Fruit fly (Drosophila melanogaster) whole organism, embryonic: ENCODE measurements around the gene CG13386.
A peak's percentile ranks its signal among the peaks of the same experiment; 100 is the strongest.

ENCODE experiments used
- B-H2 ChIP-seq: fragments of 200-800 bp; sonication (Bioruptor generic); optimal IDR thresholded peaks from 2 replicates; lab custom pipeline; 2018; ENCODE audit warnings: missing biosample characterization, mild to moderate bottlenecking, missing genetic modification characterization
- BEAF-32 ChIP-seq: fragments of 200-800 bp; sonication (Bioruptor generic); optimal IDR thresholded peaks from 3 replicates; lab custom pipeline; 2017; ENCODE audit warnings: missing biosample characterization, missing genetic modification characterization, mild to moderate bottlenecking, moderate library complexity, missing genetic modification reagents
- C15 ChIP-seq: fragments of 200-800 bp; sonication (Bioruptor generic); IDR thresholded peaks from 3 replicates; pipeline ENCODE4 v1.3.6; 2022; ENCODE audit warnings: missing biosample characterization, missing genetic modification characterization
- CG10543 ChIP-seq: fragments of 200-800 bp; sonication (Bioruptor generic); optimal IDR thresholded peaks from 3 replicates; lab custom pipeline; 2017; ENCODE audit warnings: missing biosample characterization, mild to moderate bottlenecking, missing genetic modification characterization, moderate library complexity
- CG11504 ChIP-seq: fragments of 200-800 bp; sonication (Bioruptor generic); optimal IDR thresholded peaks from 3 replicates; lab custom pipeline; 2019; ENCODE audit warnings: missing biosample characterization, mild to moderate bottlenecking, missing genetic modification characterization, moderate library complexity
- CG12071 ChIP-seq: fragments of 200-800 bp; sonication (Bioruptor generic); optimal IDR thresholded peaks from 3 replicates; lab custom pipeline; 2018; ENCODE audit warnings: missing biosample characterization, mild to moderate bottlenecking, missing genetic modification characterization
- CG12219 ChIP-seq: fragments of 200-800 bp; sonication (Bioruptor generic); optimal IDR thresholded peaks from 3 replicates; lab custom pipeline; 2018; ENCODE audit warnings: missing biosample characterization, mild to moderate bottlenecking, missing genetic modification characterization
- CG13894 ChIP-seq: fragments of 200-800 bp; sonication (Bioruptor generic); optimal IDR thresholded peaks from 3 replicates; lab custom pipeline; 2018; ENCODE audit warnings: missing biosample characterization, mild to moderate bottlenecking, missing genetic modification characterization, moderate library complexity
- CG16813 ChIP-seq: fragments of 200-800 bp; sonication (Bioruptor generic); IDR thresholded peaks from 3 replicates; pipeline ENCODE4 v1.3.6; 2022; ENCODE audit warnings: missing biosample characterization, missing genetic modification characterization; ENCODE audit not compliant: partially characterized antibody
- CG18599 ChIP-seq: fragments of 200-800 bp; sonication (Bioruptor generic); optimal IDR thresholded peaks from 3 replicates; lab custom pipeline; 2017; ENCODE audit warnings: missing biosample characterization, missing genetic modification characterization, mild to moderate bottlenecking, moderate library complexity, missing genetic modification reagents
- CG3281 ChIP-seq: fragments of 200-800 bp; sonication (Bioruptor generic); optimal IDR thresholded peaks from 3 replicates; lab custom pipeline; 2017; ENCODE audit warnings: missing biosample characterization, mild to moderate bottlenecking, missing genetic modification characterization
- CG33213 ChIP-seq: fragments of 200-800 bp; sonication (Bioruptor generic); optimal IDR thresholded peaks from 3 replicates; lab custom pipeline; 2016; ENCODE audit warnings: missing biosample characterization, missing genetic modification characterization
- CG8089 ChIP-seq: fragments of 200-800 bp; sonication (Bioruptor generic); optimal IDR thresholded peaks from 3 replicates; lab custom pipeline; 2016; ENCODE audit warnings: missing biosample characterization, missing genetic modification characterization
- CG9437 ChIP-seq: fragments of 200-800 bp; sonication (Bioruptor generic); optimal IDR thresholded peaks from 2 replicates; lab custom pipeline; 2018; ENCODE audit warnings: missing biosample characterization, mild to moderate bottlenecking, missing genetic modification characterization
- CG9609 ChIP-seq: fragments of 200-800 bp; sonication (Bioruptor generic); optimal IDR thresholded peaks from 3 replicates; lab custom pipeline; 2016; ENCODE audit warnings: missing biosample characterization, missing genetic modification characterization
- CG9932 ChIP-seq: fragments of 200-800 bp; sonication (Bioruptor generic); IDR thresholded peaks from 2 replicates; pipeline ENCODE4 v1.3.6; 2022; ENCODE audit warnings: missing biosample characterization, missing genetic modification characterization
- CTCF ChIP-seq: fragments of 200-800 bp; sonication (Bioruptor generic); optimal IDR thresholded peaks from 2 replicates; lab custom pipeline; 2017; ENCODE audit warnings: missing biosample characterization, mild to moderate bottlenecking, missing genetic modification characterization, moderate library complexity
- Camta ChIP-seq: fragments of 200-800 bp; sonication (Bioruptor generic); optimal IDR thresholded peaks from 2 replicates; lab custom pipeline; 2016; ENCODE audit warnings: missing biosample characterization, missing genetic modification characterization
- Ets65A ChIP-seq: fragments of 200-800 bp; sonication (Bioruptor generic); peaks from one replicate; lab custom pipeline; 2016; ENCODE audit warnings: missing biosample characterization, missing genetic modification characterization
- Fer2 ChIP-seq: fragments of 200-800 bp; sonication (Bioruptor generic); optimal IDR thresholded peaks from 2 replicates; lab custom pipeline; 2018; ENCODE audit warnings: missing biosample characterization, mild to moderate bottlenecking, missing genetic modification characterization, moderate library complexity
- H15 ChIP-seq: fragments of 200-800 bp; sonication (Bioruptor generic); IDR thresholded peaks from 3 replicates; pipeline ENCODE4 v1.3.6; 2022; ENCODE audit warnings: missing biosample characterization, missing genetic modification characterization
- HHEX ChIP-seq: fragments of 200-800 bp; sonication (Bioruptor generic); optimal IDR thresholded peaks from 3 replicates; lab custom pipeline; 2017; ENCODE audit warnings: missing biosample characterization, mild to moderate bottlenecking, missing genetic modification characterization, missing genetic modification reagents
- HLH4C ChIP-seq: fragments of 200-800 bp; sonication (Bioruptor generic); IDR thresholded peaks from 3 replicates; pipeline ENCODE4 v1.3.6; 2022; ENCODE audit warnings: missing biosample characterization, missing genetic modification characterization; ENCODE audit not compliant: partially characterized antibody
- HLHmδ ChIP-seq: fragments of 200-800 bp; sonication (Bioruptor generic); optimal IDR thresholded peaks from 2 replicates; lab custom pipeline; 2018; ENCODE audit warnings: missing biosample characterization, mild to moderate bottlenecking, missing genetic modification characterization, moderate library complexity
- HmgD ChIP-seq: fragments of 200-800 bp; sonication (Bioruptor generic); optimal IDR thresholded peaks from 3 replicates; lab custom pipeline; 2016; ENCODE audit warnings: missing biosample characterization, missing genetic modification characterization
- Optix ChIP-seq: fragments of 200-800 bp; sonication (Bioruptor generic); IDR thresholded peaks from 3 replicates; pipeline ENCODE4 v1.3.6; 2022; ENCODE audit warnings: missing biosample characterization, missing genetic modification characterization
- Rfx ChIP-seq: fragments of 200-800 bp; sonication (Bioruptor generic); IDR thresholded peaks from 2 replicates; pipeline ENCODE4 v1.3.6; 2022; ENCODE audit warnings: missing biosample characterization, missing genetic modification characterization
- Scr ChIP-seq: fragments of 200-800 bp; sonication (Bioruptor generic); IDR thresholded peaks from 2 replicates; pipeline ENCODE4 v1.3.6; 2022; ENCODE audit warnings: missing biosample characterization, missing genetic modification characterization; ENCODE audit not compliant: partially characterized antibody
- Sry-β ChIP-seq: fragments of 200-800 bp; sonication (Bioruptor generic); optimal IDR thresholded peaks from 2 replicates; lab custom pipeline; 2018; ENCODE audit warnings: missing biosample characterization, mild to moderate bottlenecking, missing genetic modification characterization, moderate library complexity
- Sry-δ ChIP-seq: fragments of 200-800 bp; sonication (Bioruptor generic); optimal IDR thresholded peaks from 2 replicates; lab custom pipeline; 2016; ENCODE audit warnings: missing biosample characterization, missing genetic modification characterization
- Tbp ChIP-seq: fragments of >200 bp; optimal IDR thresholded peaks from 2 replicates; lab custom pipeline; 2018; ENCODE audit warnings: missing biosample characterization, missing genetic modification characterization
- aop ChIP-seq: fragments of 200-800 bp; sonication (Bioruptor generic); IDR thresholded peaks from 2 replicates; pipeline ENCODE4 v1.3.6; 2022; ENCODE audit warnings: missing biosample characterization, missing genetic modification characterization
- chm ChIP-seq: fragments of 200-800 bp; sonication (Bioruptor generic); IDR thresholded peaks from 2 replicates; pipeline ENCODE4 v1.3.6; 2022; ENCODE audit warnings: missing biosample characterization, missing genetic modification characterization
- ci ChIP-seq: fragments of 200-800 bp; sonication (Bioruptor generic); IDR thresholded peaks from 3 replicates; pipeline ENCODE4 v1.3.6; 2022; ENCODE audit warnings: missing biosample characterization, missing genetic modification characterization
- croc ChIP-seq: fragments of 200-800 bp; sonication (Bioruptor generic); conservative IDR thresholded peaks from 3 replicates; pipeline ENCODE4 v1.3.6; 2022; ENCODE audit warnings: missing biosample characterization, missing genetic modification characterization
- crp ChIP-seq, 2 experiments: fragments of 200-800 bp; sonication (Bioruptor generic); optimal IDR thresholded peaks; 2 replicates in 1 of 2; 3 replicates in 1 of 2; lab custom pipeline; 2017; ENCODE audit warnings: missing biosample characterization in 2 of 2, missing genetic modification characterization in 2 of 2, mild to moderate bottlenecking in 1 of 2, moderate library complexity in 1 of 2
- dm ChIP-seq: fragments of 200-800 bp; sonication (Bioruptor generic); optimal IDR thresholded peaks from 3 replicates; lab custom pipeline; 2016; ENCODE audit warnings: missing biosample characterization, missing genetic modification characterization
- en ChIP-seq: fragments of 200-800 bp; sonication (Bioruptor generic); optimal IDR thresholded peaks from 2 replicates; lab custom pipeline; 2016; ENCODE audit warnings: missing biosample characterization, missing genetic modification characterization
- fd102C ChIP-seq: fragments of 200-800 bp; sonication (Bioruptor generic); optimal IDR thresholded peaks from 2 replicates; lab custom pipeline; 2018; ENCODE audit warnings: missing biosample characterization, mild to moderate bottlenecking, missing genetic modification characterization, moderate library complexity
- fd64A ChIP-seq: fragments of 200-800 bp; sonication (Bioruptor generic); optimal IDR thresholded peaks from 3 replicates; lab custom pipeline; 2018; ENCODE audit warnings: missing biosample characterization, mild to moderate bottlenecking, missing genetic modification characterization
- kni ChIP-seq: fragments of 200-800 bp; sonication (Bioruptor generic); optimal IDR thresholded peaks from 3 replicates; lab custom pipeline; 2017; ENCODE audit warnings: mild to moderate bottlenecking, missing biosample characterization, missing genetic modification reagents, missing genetic modification characterization
- maf-S ChIP-seq: fragments of 200-800 bp; sonication (Bioruptor generic); optimal IDR thresholded peaks from 2 replicates; lab custom pipeline; 2016; ENCODE audit warnings: missing biosample characterization, missing genetic modification characterization
- pros ChIP-seq: fragments of 200-800 bp; sonication (Bioruptor generic); optimal IDR thresholded peaks from 3 replicates; lab custom pipeline; 2019; ENCODE audit warnings: missing biosample characterization, mild to moderate bottlenecking, missing genetic modification characterization, moderate library complexity
- sens-2 ChIP-seq: fragments of 200-800 bp; sonication (Bioruptor generic); IDR thresholded peaks from 2 replicates; pipeline ENCODE4 v1.3.6; 2022; ENCODE audit warnings: missing biosample characterization, missing genetic modification characterization
- tap ChIP-seq: fragments of 200-800 bp; optimal IDR thresholded peaks from 3 replicates; lab custom pipeline; 2019; ENCODE audit warnings: missing biosample characterization, mild to moderate bottlenecking, missing genetic modification characterization, moderate library complexity
- wek ChIP-seq: fragments of 200-800 bp; sonication (Bioruptor generic); optimal IDR thresholded peaks from 3 replicates; lab custom pipeline; 2018; ENCODE audit warnings: missing biosample characterization, mild to moderate bottlenecking, missing genetic modification characterization, moderate library complexity
- z ChIP-seq: fragments of 200-800 bp; sonication (Bioruptor generic); IDR thresholded peaks from 3 replicates; pipeline ENCODE4 v1.3.6; 2022; ENCODE audit warnings: missing biosample characterization, missing genetic modification characterization
- zen ChIP-seq: fragments of 200-800 bp; sonication (Bioruptor generic); optimal IDR thresholded peaks from 3 replicates; lab custom pipeline; 2018; ENCODE audit warnings: missing biosample characterization, mild to moderate bottlenecking, missing genetic modification characterization, moderate library complexity

The CG13386 gene

dm6 chr2L:8370364-8371326 lies 28.2 kb upstream of the CG13386 start, which contains the start of gene CG17292 (continued):
- TF ChIP-seq BEAF-32 (GFP tag; lab: Kevin White, UChicago) (peak; percentile 82), tap (tag; lab: Kevin White, UChicago) (peak; percentile 24), CG9609 (no peak), crp (GFP tag; optimal IDR thresholded peaks at IDR 0.05; lab: Kevin White, UChicago) (peak in 1 of 2 experiments; percentile 32), B-H2 (GFP tag; lab: Kevin White, UChicago) (peak; percentile 74), en (GFP tag; lab: Kevin White, UChicago) (no peak), kni (peak; percentile 25), CG12219 (GFP tag; lab: Kevin White, UChicago) (peak; percentile 58), CG3281 (GFP tag; lab: Kevin White, UChicago) (peak; percentile 43), CG18599 (peak; percentile 56), wek (GFP tag; lab: Kevin White, UChicago) (peak; percentile 64), HLHmδ (GFP tag; lab: Kevin White, UChicago) (no peak), Rfx (peak; percentile 82), CG9932 (peak; percentile 73), fd64A (no peak), CG12071 (GFP tag; lab: Kevin White, UChicago) (peak; percentile 64), H15 (GFP tag; lab: Robert Waterston, UW) (peak; percentile 35; the same call in 1 of the 3 replicates), HmgD (peak; percentile 16), Fer2 (tag; lab: Kevin White, UChicago) (no peak), CG8089 (GFP tag; lab: Kevin White, UChicago) (peak; percentile 33), maf-S (GFP tag; lab: Kevin White, UChicago) (peak; percentile 17), CG11504 (tag; lab: Kevin White, UChicago) (peak; percentile 25), Sry-δ (peak; percentile 80), Optix (GFP tag; lab: Robert Waterston, UW) (peak; percentile 62; the same call in 2 of the 3 replicates), Camta (no peak), croc (GFP tag; lab: Robert Waterston, UW) (no peak), CG16813 (GFP tag; lab: Robert Waterston, UW) (peak; percentile 80), C15 (GFP tag; lab: Robert Waterston, UW) (no peak), pros (GFP tag; lab: Kevin White, UChicago) (no peak), ci (GFP tag; lab: Robert Waterston, UW) (peak; percentile 84), Tbp (GFP tag; lab: Kevin White, UChicago) (no peak), chm (GFP tag; lab: Robert Waterston, UW) (peak; percentile 60; the same call in 1 of the 2 replicates), zen (tag; lab: Kevin White, UChicago) (no peak), Ets65A (GFP tag; lab: Kevin White, UChicago) (no peak), aop (GFP tag; lab: Robert Waterston, UW) (no peak), CG9437 (GFP tag; lab: Kevin White, UChicago) (no peak), sens-2 (no peak), dm (GFP tag; lab: Kevin White, UChicago) (no peak), z (GFP tag; lab: Robert Waterston, UW) (peak; percentile 15; the same call in 1 of the 3 replicates), CTCF (GFP tag; lab: Kevin White, UChicago) (peak; percentile 57), HHEX (GFP tag; lab: Kevin White, UChicago) (peak; percentile 58), Scr (peak; percentile 90), HLH4C (GFP tag; lab: Robert Waterston, UW) (peak; percentile 89), CG13894 (tag; lab: Kevin White, UChicago) (peak; percentile 62), Sry-β (GFP tag; lab: Kevin White, UChicago) (no peak), CG33213 (GFP tag; lab: Kevin White, UChicago) (peak; percentile 41), CG10543 (peak; percentile 93), fd102C (GFP tag; lab: Kevin White, UChicago) (no peak)
